Fruit fly (Drosophila melanogaster) whole organism, adult: ENCODE data around the gene CG5653.

Source experiments
- CG14711 ChIP-seq: fragments of 200-800 bp; sonication (Bioruptor generic); optimal IDR thresholded peaks from 2 replicates; lab custom pipeline; 2018; ENCODE audit warnings: missing biosample characterization, mild to moderate bottlenecking, missing genetic modification characterization, moderate library complexity
- CG5204 ChIP-seq: fragments of 200-800 bp; sonication (Bioruptor generic); optimal IDR thresholded peaks from 2 replicates; lab custom pipeline; 2016; ENCODE audit warnings: missing biosample characterization, missing genetic modification characterization
- CG7101 ChIP-seq: fragments of 200-800 bp; sonication (Bioruptor generic); optimal IDR thresholded peaks from 2 replicates; lab custom pipeline; 2018; ENCODE audit warnings: missing biosample characterization, mild to moderate bottlenecking, missing genetic modification characterization, moderate library complexity
- Crg-1 ChIP-seq: fragments of 200-800 bp; sonication (Bioruptor generic); optimal IDR thresholded peaks from 2 replicates; lab custom pipeline; 2016; ENCODE audit warnings: missing biosample characterization, missing genetic modification characterization
- bab1 ChIP-seq: fragments of 200-800 bp; sonication (Bioruptor generic); optimal IDR thresholded peaks from 3 replicates; lab custom pipeline; 2019; ENCODE audit warnings: missing biosample characterization, mild to moderate bottlenecking, missing genetic modification characterization, moderate library complexity
- cic ChIP-seq: fragments of 200-800 bp; sonication (Bioruptor generic); optimal IDR thresholded peaks from 2 replicates; lab custom pipeline; 2017; ENCODE audit warnings: missing biosample characterization, mild to moderate bottlenecking, missing genetic modification characterization, moderate library complexity
- kay ChIP-seq: fragments of 200-800 bp; sonication (Bioruptor generic); peaks from one replicate; lab custom pipeline; 2016; ENCODE audit warnings: missing biosample characterization, missing genetic modification characterization, borderline replicate concordance
- ovo ChIP-seq: fragments of 200-800 bp; sonication (Bioruptor generic); optimal IDR thresholded peaks from 2 replicates; lab custom pipeline; 2016; ENCODE audit warnings: missing biosample characterization, missing genetic modification characterization
- pad ChIP-seq: fragments of 200-800 bp; sonication (Bioruptor generic); optimal IDR thresholded peaks from 3 replicates; lab custom pipeline; 2017; ENCODE audit warnings: missing biosample characterization, missing genetic modification characterization, mild to moderate bottlenecking, moderate library complexity, missing genetic modification reagents
- toe ChIP-seq: fragments of 200-800 bp; sonication (Bioruptor generic); optimal IDR thresholded peaks from 2 replicates; lab custom pipeline; 2016; ENCODE audit warnings: missing biosample characterization, missing genetic modification characterization

dm6 chr3L:8985132-8985847 is 19.1 kb upstream of the CG5653 start:
- TF ChIP-seq cic (GFP tag; lab: Kevin White, UChicago) (peak; percentile 79), CG7101 (tag; lab: Kevin White, UChicago) (no peak), bab1 (GFP tag; lab: Kevin White, UChicago) (no peak), pad (GFP tag; lab: Kevin White, UChicago) (no peak), CG5204 (GFP tag; lab: Kevin White, UChicago) (no peak), toe (GFP tag; lab: Kevin White, UChicago) (no peak), CG14711 (tag; lab: Kevin White, UChicago) (peak; percentile 89), kay (GFP tag; lab: Kevin White, UChicago) (peak; percentile 7), ovo (GFP tag; lab: Kevin White, UChicago) (no peak), Crg-1 (GFP tag; lab: Kevin White, UChicago) (peak; percentile 19)
